Fruit fly (Drosophila melanogaster): ENCODE data around the gene CG32104.

CG32104 gene

dm6 chr3L:12410472-12411213 is 11.5 kb upstream of the CG32104 start:
- TF ChIP-seq Eip74EF (GFP tag; optimal IDR thresholded peaks at IDR 0.05) (no peak), Pdp1 (GFP tag; optimal IDR thresholded peaks at IDR 0.05) (peak in 1 of 2 experiments; percentile 19), CG34224 (GFP tag; IDR thresholded peaks at IDR 0.05; ENCODE audit: partially characterized antibody) (0 out of 3 replicates have a peak, but pooled peaks have one; percentile 13), Mes4 (GFP tag; optimal IDR thresholded peaks at IDR 0.05) (no peak), CG3065 (GFP tag; optimal IDR thresholded peaks at IDR 0.05) (no peak), Doc2 (GFP tag; IDR thresholded peaks at IDR 0.05) (no peak), CG42726 (GFP tag; IDR thresholded peaks at IDR 0.05; ENCODE audit: partially characterized antibody) (no peak), abd-A (tag; optimal IDR thresholded peaks at IDR 0.05) (no peak), D19B (GFP tag; optimal IDR thresholded peaks at IDR 0.05) (no peak), ac (GFP tag; optimal IDR thresholded peaks at IDR 0.05) (no peak), CG17802 (tag; optimal IDR thresholded peaks at IDR 0.05) (no peak), Ada2b (GFP tag; IDR thresholded peaks at IDR 0.05) (no peak), CG9437 (GFP tag; optimal IDR thresholded peaks at IDR 0.05) (no peak), CG16813 (GFP tag; IDR thresholded peaks at IDR 0.05; ENCODE audit: partially characterized antibody) (no peak), Atf6 (GFP tag; IDR thresholded peaks at IDR 0.05) (no peak), CG9609 (GFP tag; optimal IDR thresholded peaks at IDR 0.05) (no peak), unc-4 (GFP tag; IDR thresholded peaks at IDR 0.05; ENCODE audit: partially characterized antibody) (no peak), corto (GFP tag; optimal IDR thresholded peaks at IDR 0.05) (peak; percentile 53), dan (GFP tag; IDR thresholded peaks at IDR 0.05) (no peak)

DNA sequence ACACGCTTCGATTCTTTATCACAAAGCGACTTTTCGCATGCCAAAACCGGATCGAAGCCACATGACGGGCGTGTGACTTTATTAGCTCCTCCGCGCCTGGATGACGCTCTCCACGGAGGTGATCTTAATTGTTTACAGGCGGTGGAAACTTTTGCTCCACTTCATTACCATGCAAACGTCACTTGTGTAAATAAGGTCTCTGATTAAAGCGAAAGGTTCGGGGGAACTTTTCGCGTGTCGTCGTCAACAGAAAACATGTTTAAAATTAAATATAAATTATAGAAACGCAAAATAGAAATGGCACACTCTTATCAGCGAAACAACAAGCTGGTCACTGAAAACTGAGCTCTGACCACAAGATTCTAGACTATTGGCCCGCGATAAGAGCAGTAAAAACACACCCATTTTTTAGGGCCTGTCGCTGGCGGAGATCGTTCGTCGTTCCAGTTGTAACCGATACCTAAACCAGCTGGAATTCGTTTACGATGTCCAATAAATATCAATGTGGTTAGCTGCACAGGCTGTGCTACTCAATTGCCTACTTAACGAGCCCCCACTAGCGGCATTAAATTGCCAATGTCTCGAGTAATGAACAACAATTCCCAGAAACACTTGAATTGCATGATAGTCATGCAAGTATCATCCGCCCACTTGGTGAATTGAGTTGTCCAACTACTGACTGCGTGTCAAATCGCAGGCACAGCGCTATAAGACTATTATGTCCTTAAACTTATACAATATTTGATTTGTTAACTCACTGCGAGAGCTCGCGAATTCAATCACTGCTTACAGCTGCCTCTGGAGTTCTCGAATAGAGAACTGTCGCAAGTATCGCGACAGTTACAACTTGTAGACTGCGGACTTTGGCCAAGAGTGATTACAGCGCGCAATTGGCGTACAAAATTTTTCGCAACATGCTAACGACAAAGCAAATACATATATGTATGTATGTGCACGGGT is 10.5 kb upstream of the CG32104 start:
- TF ChIP-seq lbe (GFP tag; optimal IDR thresholded peaks at IDR 0.05), result peak; percentile 18
- no peak for TF ChIP-seq Nf-YA (GFP tag; IDR thresholded peaks at IDR 0.05)
- TF ChIP-seq chinmo (GFP tag; IDR thresholded peaks at IDR 0.05; ENCODE audit: partially characterized antibody), result 0 out of 4 replicates have a peak, but pooled peaks have one; percentile 55
- peak; percentile 29 for TF ChIP-seq exex (tag; optimal IDR thresholded peaks at IDR 0.05)
- peak; percentile 22 for TF ChIP-seq sens (GFP tag)
- TF ChIP-seq lab (GFP tag; optimal IDR thresholded peaks at IDR 0.05), result peak; percentile 25
- TF ChIP-seq Ravus (GFP tag; IDR thresholded peaks at IDR 0.05), result no peak
- TF ChIP-seq cwo (GFP tag; optimal IDR thresholded peaks at IDR 0.05), result peak; percentile 21
- TF ChIP-seq prd (optimal IDR thresholded peaks at IDR 0.05), result no peak
- TF ChIP-seq prd (GFP tag; IDR thresholded peaks at IDR 0.05), result 0 out of 3 replicates have a peak, but pooled peaks have one; percentile 0
- TF ChIP-seq repo (GFP tag; optimal IDR thresholded peaks at IDR 0.05), result no peak
- TF ChIP-seq CG34376 (GFP tag; optimal IDR thresholded peaks at IDR 0.05), result peak; percentile 40
- peak; percentile 6 for TF ChIP-seq corto (GFP tag; optimal IDR thresholded peaks at IDR 0.05)

DNA sequence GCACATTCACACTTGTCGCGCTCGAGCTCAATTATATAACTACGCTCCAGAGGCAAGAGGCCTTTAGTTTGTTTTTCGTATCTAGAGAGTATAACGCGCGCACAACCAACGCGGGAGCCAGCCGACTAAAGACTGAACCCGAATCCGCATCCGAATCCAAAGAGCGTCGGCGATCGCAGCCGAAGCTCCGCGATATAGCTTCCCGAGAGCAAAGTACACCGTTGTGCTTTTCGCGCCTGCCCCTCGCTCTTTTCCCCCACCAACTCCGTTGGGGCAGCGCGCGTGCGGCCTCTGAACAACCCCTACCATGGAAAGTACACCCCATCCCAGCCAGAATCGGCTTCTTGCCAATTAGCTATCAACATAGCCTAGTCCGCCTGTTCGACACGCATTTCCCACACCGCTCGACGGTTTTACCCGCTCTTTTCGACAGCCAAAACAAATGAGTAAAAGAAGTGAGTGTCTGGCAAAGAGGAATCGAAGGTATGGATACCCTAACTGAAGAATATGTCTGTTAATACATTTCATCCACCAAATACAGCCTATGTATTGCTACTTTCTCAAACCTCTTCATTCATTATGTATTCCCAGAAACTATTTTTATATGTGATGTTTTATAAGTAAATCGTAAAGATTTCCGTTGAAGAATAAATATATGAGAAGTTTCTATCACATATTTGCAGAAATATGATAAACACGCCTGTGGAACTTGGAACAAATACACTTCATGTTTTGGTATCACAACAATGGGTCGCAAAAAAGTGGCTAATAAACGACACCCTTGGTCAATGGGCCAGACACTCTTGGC is 9.6 kb upstream of the CG32104 start:
- TF ChIP-seq CG10543 (GFP tag; optimal IDR thresholded peaks at IDR 0.05) (peak; percentile 90), br (optimal IDR thresholded peaks at IDR 0.05) (no peak), fd96Cb (tag; optimal IDR thresholded peaks at IDR 0.05) (no peak), Sry-δ (GFP tag; optimal IDR thresholded peaks at IDR 0.05) (no peak), Tbp (GFP tag; optimal IDR thresholded peaks at IDR 0.05) (no peak), CG7271 (tag; optimal IDR thresholded peaks at IDR 0.05) (no peak), grn (GFP tag; optimal IDR thresholded peaks at IDR 0.05) (no peak), Dip3 (GFP tag; optimal IDR thresholded peaks at IDR 0.05) (peak; percentile 47), stc (GFP tag; IDR thresholded peaks at IDR 0.05) (peak; percentile 58; the same call in 1 of the 2 replicates), lbe (GFP tag; optimal IDR thresholded peaks at IDR 0.05) (peak; percentile 28), CG13296 (GFP tag; optimal IDR thresholded peaks at IDR 0.05) (peak; percentile 68), Meics (GFP tag; optimal IDR thresholded peaks at IDR 0.05) (peak; percentile 59), so (GFP tag; IDR thresholded peaks at IDR 0.05) (peak; percentile 44; the same call in 1 of the 3 replicates), sens-2 (GFP tag; IDR thresholded peaks at IDR 0.05) (peak; percentile 41)
